Worm (Caenorhabditis elegans) whole organism, L4 larva: ENCODE measurements around the gene R144.11.
A peak's percentile ranks its signal among the peaks of the same experiment; 100 is the strongest.

ENCODE experiments used
- D1046.2 ChIP-seq: fragments of 200-800 bp; sonication (Bioruptor generic); IDR thresholded peaks from 2 replicates; pipeline ENCODE4 v1.3.6; 2022; ENCODE audit warnings: missing genetic modification characterization, missing compliant biosample characterization
- F10B5.3 ChIP-seq: sonication (generic microtip); optimal IDR thresholded peaks from 2 replicates; lab custom pipeline; 2016; ENCODE audit warnings: mild to moderate bottlenecking, missing genetic modification characterization, missing compliant biosample characterization
- F37D6.2 ChIP-seq: sonication (generic microtip); optimal IDR thresholded peaks from 2 replicates; lab custom pipeline; 2016; ENCODE audit warnings: mild to moderate bottlenecking, missing genetic modification characterization, missing compliant biosample characterization
- F44E2.7 ChIP-seq: fragments of 200-800 bp; sonication (Bioruptor generic); IDR thresholded peaks from 2 replicates; pipeline ENCODE4 v2.1.2; 2022; ENCODE audit warnings: missing genetic modification characterization, missing compliant biosample characterization
- F49E8.2 ChIP-seq: sonication (generic microtip); optimal IDR thresholded peaks from 2 replicates; lab custom pipeline; 2016; ENCODE audit warnings: missing compliant biosample characterization, mild to moderate bottlenecking, missing genetic modification characterization, borderline replicate concordance
- T26A8.4 ChIP-seq: fragments of 200-800 bp; sonication (Bioruptor generic); IDR thresholded peaks from 2 replicates; pipeline ENCODE4 v1.3.6; 2022; ENCODE audit warnings: missing genetic modification characterization, missing compliant biosample characterization
- Y105C5A.15 ChIP-seq: fragments of 200-800 bp; sonication (Bioruptor generic); IDR thresholded peaks from 2 replicates; pipeline ENCODE4 v1.3.6; 2022; ENCODE audit warnings: missing genetic modification characterization, missing compliant biosample characterization
- Y75B8A.6 ChIP-seq: fragments of 200-800 bp; sonication (Bioruptor generic); IDR thresholded peaks from 2 replicates; pipeline ENCODE4 v1.3.6; 2022; ENCODE audit warnings: missing genetic modification reagents, missing genetic modification characterization, missing compliant biosample characterization
- aha-1 ChIP-seq: fragments of 150-350 bp; peaks from one replicate; lab custom pipeline; 2014; ENCODE audit warnings: missing biosample characterization, missing genetic modification characterization
- ceh-20 ChIP-seq: fragments of 200-800 bp; sonication (Bioruptor generic); IDR thresholded peaks from 2 replicates; pipeline ENCODE4 v1.3.6; 2022; ENCODE audit warnings: missing genetic modification reagents, missing genetic modification characterization, missing compliant biosample characterization
- ctbp-1 ChIP-seq: fragments of 200-800 bp; sonication (Bioruptor generic); IDR thresholded peaks from 2 replicates; pipeline ENCODE4 v1.3.6; 2022; ENCODE audit warnings: missing genetic modification reagents, missing genetic modification characterization, missing compliant biosample characterization
- daf-16 ChIP-seq, 3 experiments: sonication (generic microtip); optimal IDR thresholded peaks; 2 replicates each; lab custom pipeline; 2016 to 2017; ENCODE audit warnings: missing genetic modification characterization in 3 of 3, missing genetic modification reagents in 3 of 3, mild to moderate bottlenecking in 2 of 3, missing compliant biosample characterization in 2 of 3, missing biosample characterization in 1 of 3, moderate library complexity in 1 of 3
- daf-19 ChIP-seq: fragments of 200-800 bp; sonication (Bioruptor generic); conservative IDR thresholded peaks from 2 replicates; pipeline ENCODE4 v1.3.6; 2022; ENCODE audit warnings: missing genetic modification characterization, missing compliant biosample characterization
- daf-8 ChIP-seq: fragments of 200-800 bp; sonication (Bioruptor generic); IDR thresholded peaks from 2 replicates; pipeline ENCODE4 v1.3.6; 2022; ENCODE audit warnings: missing genetic modification characterization, missing compliant biosample characterization
- dmd-6 ChIP-seq: fragments of 200-800 bp; sonication (Bioruptor generic); IDR thresholded peaks from 2 replicates; pipeline ENCODE4 v1.3.6; 2022; ENCODE audit warnings: missing genetic modification reagents, missing genetic modification characterization, missing compliant biosample characterization
- dmd-8 ChIP-seq: fragments of 200-800 bp; sonication (Bioruptor generic); IDR thresholded peaks from 2 replicates; pipeline ENCODE4 v1.3.6; 2022; ENCODE audit warnings: missing genetic modification characterization, missing compliant biosample characterization
- dmd-9 ChIP-seq: fragments of 200-800 bp; sonication (Bioruptor generic); IDR thresholded peaks from 2 replicates; pipeline ENCODE4 v1.3.6; 2022; ENCODE audit warnings: missing genetic modification reagents, missing genetic modification characterization, missing compliant biosample characterization
- dpl-1 ChIP-seq: fragments of 150-350 bp; optimal IDR thresholded peaks from 2 replicates; lab custom pipeline; 2014; ENCODE audit warnings: missing biosample characterization, missing genetic modification reagents, missing genetic modification characterization
- egl-43 ChIP-seq: fragments of 200-800 bp; sonication (Bioruptor generic); IDR thresholded peaks from 2 replicates; pipeline ENCODE4 v1.3.6; 2022; ENCODE audit warnings: missing genetic modification reagents, missing genetic modification characterization, missing compliant biosample characterization
- fos-1 ChIP-seq: fragments of 150-350 bp; optimal IDR thresholded peaks from 2 replicates; lab custom pipeline; 2014; ENCODE audit warnings: missing biosample characterization, missing genetic modification characterization
- hlh-11 ChIP-seq: fragments of 200-800 bp; sonication (Bioruptor generic); optimal IDR thresholded peaks from 2 replicates; lab custom pipeline; 2018; ENCODE audit warnings: mild to moderate bottlenecking, missing genetic modification characterization, missing compliant biosample characterization
- hmg-1.1 ChIP-seq: fragments of 200-800 bp; sonication (Bioruptor generic); IDR thresholded peaks from 2 replicates; pipeline ENCODE4 v1.3.6; 2022; ENCODE audit warnings: missing genetic modification reagents, missing genetic modification characterization, missing compliant biosample characterization
- jun-1 ChIP-seq: fragments of 150-350 bp; optimal IDR thresholded peaks from 2 replicates; lab custom pipeline; 2014; ENCODE audit warnings: missing biosample characterization, missing genetic modification reagents, missing genetic modification characterization
- lim-7 ChIP-seq: fragments of 200-800 bp; sonication (Bioruptor generic); IDR thresholded peaks from 2 replicates; pipeline ENCODE4 v1.3.6; 2022; ENCODE audit warnings: missing genetic modification characterization, missing compliant biosample characterization
- lin-1 ChIP-seq: fragments of 200-800 bp; sonication (Bioruptor generic); IDR thresholded peaks from 2 replicates; pipeline ENCODE4 v1.3.6; 2022; ENCODE audit warnings: missing genetic modification reagents, missing genetic modification characterization, missing compliant biosample characterization
- lin-15B ChIP-seq: fragments of 150-350 bp; sonication (generic microtip); optimal IDR thresholded peaks from 3 replicates; lab custom pipeline; 2014; ENCODE audit warnings: missing biosample characterization, missing genetic modification characterization
- lin-38 ChIP-seq: fragments of 200-800 bp; sonication (Bioruptor generic); IDR thresholded peaks from 2 replicates; pipeline ENCODE4 v1.3.6; 2022; ENCODE audit warnings: missing genetic modification reagents, missing genetic modification characterization, missing compliant biosample characterization
- lin-39 ChIP-seq: fragments of 150-350 bp; optimal IDR thresholded peaks from 2 replicates; lab custom pipeline; 2014; ENCODE audit warnings: missing biosample characterization, missing genetic modification reagents, missing genetic modification characterization
- lir-3 ChIP-seq: sonication (generic microtip); optimal IDR thresholded peaks from 2 replicates; lab custom pipeline; 2016; ENCODE audit warnings: mild to moderate bottlenecking, missing genetic modification characterization, missing compliant biosample characterization
- madf-5 ChIP-seq, 2 experiments: fragments of 200-800 bp; sonication (Bioruptor generic); IDR thresholded peaks; 2 replicates each; pipeline ENCODE4 v1.3.6; 2022; ENCODE audit warnings: missing compliant biosample characterization in 2 of 2, missing genetic modification characterization in 2 of 2
- mep-1 ChIP-seq: fragments of 150-350 bp; sonication (generic microtip); optimal IDR thresholded peaks from 3 replicates; lab custom pipeline; 2014; ENCODE audit warnings: missing biosample characterization, missing genetic modification characterization
- mxl-2 ChIP-seq: fragments of 200-800 bp; sonication (Bioruptor generic); conservative IDR thresholded peaks from 2 replicates; pipeline ENCODE4 v1.3.6; 2022; ENCODE audit warnings: missing genetic modification reagents, missing genetic modification characterization, missing compliant biosample characterization
- nhr-10 ChIP-seq: fragments of 150-350 bp; optimal IDR thresholded peaks from 2 replicates; lab custom pipeline; 2014; ENCODE audit warnings: missing biosample characterization, missing genetic modification characterization
- nhr-102 ChIP-seq: sonication (generic microtip); optimal IDR thresholded peaks from 2 replicates; lab custom pipeline; 2016; ENCODE audit warnings: mild to moderate bottlenecking, missing genetic modification characterization, moderate library complexity, missing compliant biosample characterization
- nhr-25 ChIP-seq: sonication (generic microtip); optimal IDR thresholded peaks from 2 replicates; lab custom pipeline; 2017; ENCODE audit warnings: missing genetic modification characterization, mild to moderate bottlenecking, missing compliant biosample characterization, antibody characterized with exemption, moderate library complexity, borderline replicate concordance; ENCODE audit not compliant: insufficient read depth
- nhr-42 ChIP-seq: fragments of 200-800 bp; sonication (Bioruptor generic); IDR thresholded peaks from 2 replicates; pipeline ENCODE4 v1.3.6; 2022; ENCODE audit warnings: missing genetic modification characterization, missing compliant biosample characterization
- nhr-48 ChIP-seq: sonication (generic microtip); optimal IDR thresholded peaks from 2 replicates; lab custom pipeline; 2016; ENCODE audit warnings: mild to moderate bottlenecking, missing genetic modification characterization, missing compliant biosample characterization
- nhr-6 ChIP-seq: fragments of 150-350 bp; optimal IDR thresholded peaks from 2 replicates; lab custom pipeline; 2014; ENCODE audit warnings: missing biosample characterization, missing genetic modification characterization
- nhr-77 ChIP-seq: fragments of 150-350 bp; optimal IDR thresholded peaks from 2 replicates; lab custom pipeline; 2014; ENCODE audit warnings: missing biosample characterization, missing genetic modification characterization
- pha-4 ChIP-seq, 2 experiments: fragments of 150-350 bp in 1 of 2; fragments of 200-800 bp in 1 of 2; sonication (Bioruptor generic) in 1 of 2; IDR thresholded peaks in 1 of 2; optimal IDR thresholded peaks in 1 of 2; 2 replicates each; pipeline versions ENCODE4 v1.3.6 to Lab custom; 2014 to 2022; ENCODE audit warnings: missing genetic modification characterization in 2 of 2, missing genetic modification reagents in 2 of 2, missing biosample characterization in 1 of 2, missing compliant biosample characterization in 1 of 2
- rbr-2 ChIP-seq: sonication (generic microtip); optimal IDR thresholded peaks from 2 replicates; lab custom pipeline; 2016; ENCODE audit warnings: missing genotype, missing genetic modification characterization, missing compliant biosample characterization
- snpc-1.2 ChIP-seq: fragments of 200-800 bp; sonication (Bioruptor generic); IDR thresholded peaks from 2 replicates; pipeline ENCODE4 v1.3.6; 2022; ENCODE audit warnings: missing genetic modification reagents, missing genetic modification characterization, missing compliant biosample characterization
- snpc-4 ChIP-seq: fragments of 150-350 bp; optimal IDR thresholded peaks from 2 replicates; lab custom pipeline; 2014; ENCODE audit warnings: missing biosample characterization, missing genetic modification characterization
- spr-3 ChIP-seq: fragments of 200-800 bp; sonication (Bioruptor generic); optimal IDR thresholded peaks from 2 replicates; lab custom pipeline; 2018; ENCODE audit warnings: mild to moderate bottlenecking, missing genetic modification characterization, missing compliant biosample characterization
- tag-97 ChIP-seq: fragments of 200-800 bp; sonication (Bioruptor generic); IDR thresholded peaks from 2 replicates; pipeline ENCODE4 v1.3.6; 2022; ENCODE audit warnings: missing genetic modification characterization, missing compliant biosample characterization
- unc-62 ChIP-seq, 3 experiments: fragments of 150-350 bp in 1 of 3; sonication (generic microtip); optimal IDR thresholded peaks in 2 of 3; peaks in 1 of 3; 1 replicate in 1 of 3; 2 replicates in 2 of 3; lab custom pipeline; 2014 to 2017; ENCODE audit warnings: missing biosample characterization in 3 of 3, missing genetic modification characterization in 3 of 3, missing genetic modification reagents in 3 of 3, missing genotype in 1 of 3
- zag-1 ChIP-seq: fragments of 150-350 bp; optimal IDR thresholded peaks from 2 replicates; lab custom pipeline; 2014; ENCODE audit warnings: missing biosample characterization, missing genetic modification characterization

The R144.11 gene

ce11 chrIII:5020924-5021323 is 12.3 kb upstream of the R144.11 start, which contains the start of gene mdt-11:
mdt-11 (plus strand) TSS chrIII:5021224.
- no peak for TF ChIP-seq zag-1 (tag; lab: Kevin White, UChicago)
- TF ChIP-seq F37D6.2 = no peak
- TF ChIP-seq lin-15B (tag; lab: Kevin White, UChicago) = no peak
- TF ChIP-seq nhr-42 = no peak
- TF ChIP-seq dmd-8 = no peak
- peak; percentile 55 for TF ChIP-seq aha-1 (tag; lab: Kevin White, UChicago)

DNA sequence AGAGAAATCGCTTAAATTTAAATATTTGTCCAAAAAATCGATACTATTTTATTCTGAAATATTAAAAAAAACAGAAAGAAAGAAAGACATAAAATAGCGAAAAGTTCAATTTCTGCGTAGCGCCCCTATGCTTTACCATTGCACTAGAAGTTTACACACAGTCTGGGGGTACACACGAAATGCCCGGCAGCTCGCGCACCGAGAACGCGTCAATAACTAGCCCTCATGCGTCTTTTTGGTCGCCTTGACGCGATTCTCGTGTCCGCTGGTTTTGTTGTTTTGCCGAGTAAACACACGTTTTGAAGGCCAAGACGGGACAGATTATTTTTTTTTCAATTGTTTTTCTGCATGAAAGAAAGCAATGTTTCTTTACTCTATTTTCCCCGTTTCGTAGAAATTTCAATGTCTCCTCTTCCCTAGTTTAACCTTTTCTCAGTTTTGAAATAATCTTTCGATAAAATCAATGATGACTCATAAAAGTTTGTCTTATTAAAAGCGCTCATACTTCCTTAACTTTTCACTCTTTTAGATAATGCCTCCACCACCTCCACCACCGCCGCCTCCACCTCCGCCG is 9.6 kb upstream of the R144.11 start, which contains the start of gene wip-1:
wip-1 (plus strand) TSS at position 524 of the 574 bp plus-strand sequence.
- peak; percentile 96 for TF ChIP-seq egl-43 (GFP tag; lab: Robert Waterston, UW)
- peak; percentile 84; the same call in 1 of the 2 replicates for TF ChIP-seq Y105C5A.15 (GFP tag; lab: Robert Waterston, UW)
- peak; percentile 91 for TF ChIP-seq nhr-48 (tag; lab: Kevin White, UChicago)
- TF ChIP-seq F44E2.7 = peak; percentile 87
- TF ChIP-seq jun-1 (tag; lab: Kevin White, UChicago) = peak; percentile 95
- peak; percentile 94 for TF ChIP-seq dmd-9 (GFP tag; lab: Robert Waterston, UW)
- TF ChIP-seq nhr-42 = peak; percentile 94
- TF ChIP-seq unc-62 (GFP tag; optimal IDR thresholded peaks at IDR 0.05 in 1 of 2; lab: Kevin White, UChicago) = peak in 1 of 2 experiments; percentile 99
- TF ChIP-seq unc-62 (tag; optimal IDR thresholded peaks at IDR 0.05; lab: Kevin White, UChicago) = peak; percentile 30
- peak; percentile 52 for TF ChIP-seq snpc-4 (tag; lab: Kevin White, UChicago)
- TF ChIP-seq mep-1 = peak; percentile 99
- TF ChIP-seq D1046.2 (GFP tag; lab: Robert Waterston, UW) = peak; percentile 74; the same call in 1 of the 2 replicates
- TF ChIP-seq lin-39 (tag; lab: Kevin White, UChicago) = peak; percentile 55
- TF ChIP-seq F49E8.2 (tag; lab: Kevin White, UChicago) = peak; percentile 96
- TF ChIP-seq nhr-25 (tag; lab: Kevin White, UChicago) = peak; percentile 95
- peak; percentile 44 for TF ChIP-seq fos-1 (tag; lab: Kevin White, UChicago)
- TF ChIP-seq snpc-1.2 (GFP tag; lab: Robert Waterston, UW) = peak; percentile 78
- peak in 1 of 2 experiments; percentile 90; a peak in 1 of 4 replicates for TF ChIP-seq madf-5 (GFP tag; IDR thresholded peaks at IDR 0.05; lab: Robert Waterston, UW)
- TF ChIP-seq hmg-1.1 (GFP tag; lab: Robert Waterston, UW) = peak; percentile 98
- TF ChIP-seq nhr-102 (tag; lab: Kevin White, UChicago) = peak; percentile 97
- TF ChIP-seq lim-7 = peak; percentile 76
- peak; percentile 95 for TF ChIP-seq nhr-6
- TF ChIP-seq lin-1 (GFP tag; lab: Robert Waterston, UW) = peak; percentile 96
- peak; percentile 95 for TF ChIP-seq lin-38 (GFP tag; lab: Robert Waterston, UW)
- peak; percentile 62 for TF ChIP-seq mxl-2 (GFP tag; lab: Robert Waterston, UW)
- peak; percentile 96 for TF ChIP-seq dmd-6
- peak; percentile 98 for TF ChIP-seq hlh-11 (tag; lab: Kevin White, UChicago)
- TF ChIP-seq F10B5.3 = peak; percentile 93
- TF ChIP-seq rbr-2 (tag; lab: Kevin White, UChicago) = peak; percentile 98
- peak; percentile 95 for TF ChIP-seq ceh-20
- TF ChIP-seq pha-4 (GFP tag; IDR thresholded peaks at IDR 0.05; lab: Robert Waterston, UW) = peak; percentile 96
- TF ChIP-seq pha-4 (tag; optimal IDR thresholded peaks at IDR 0.05; lab: Kevin White, UChicago) = peak; percentile 73
- TF ChIP-seq nhr-77 = peak; percentile 98
- peak; percentile 95 for TF ChIP-seq daf-19 (GFP tag; lab: Robert Waterston, UW)
- peak; percentile 95 to 97 for TF ChIP-seq daf-16 (GFP tag; optimal IDR thresholded peaks at IDR 0.05; lab: Kevin White, UChicago)
- TF ChIP-seq daf-16 (tag; optimal IDR thresholded peaks at IDR 0.05; lab: Kevin White, UChicago) = peak; percentile 97
- no peak for TF ChIP-seq daf-8
- no peak for TF ChIP-seq tag-97 (GFP tag; lab: Robert Waterston, UW)
- TF ChIP-seq ctbp-1 = peak; percentile 96
- peak; percentile 95 for TF ChIP-seq dpl-1
- TF ChIP-seq lir-3 (tag; lab: Kevin White, UChicago) = peak; percentile 52
- peak; percentile 89 for TF ChIP-seq spr-3 (GFP tag; lab: Kevin White, UChicago)
- peak; percentile 98 for TF ChIP-seq T26A8.4
- TF ChIP-seq nhr-10 (tag; lab: Kevin White, UChicago) = peak; percentile 44
- no peak for TF ChIP-seq Y75B8A.6 (GFP tag; lab: Robert Waterston, UW)
- peak; percentile 66 for TF ChIP-seq zag-1 (tag; lab: Kevin White, UChicago)
